Fruit fly (Drosophila melanogaster): ENCODE results near the gene vn.
A peak's percentile ranks its signal among the peaks of the same experiment; 100 is the strongest.

Gene vn

DNA sequence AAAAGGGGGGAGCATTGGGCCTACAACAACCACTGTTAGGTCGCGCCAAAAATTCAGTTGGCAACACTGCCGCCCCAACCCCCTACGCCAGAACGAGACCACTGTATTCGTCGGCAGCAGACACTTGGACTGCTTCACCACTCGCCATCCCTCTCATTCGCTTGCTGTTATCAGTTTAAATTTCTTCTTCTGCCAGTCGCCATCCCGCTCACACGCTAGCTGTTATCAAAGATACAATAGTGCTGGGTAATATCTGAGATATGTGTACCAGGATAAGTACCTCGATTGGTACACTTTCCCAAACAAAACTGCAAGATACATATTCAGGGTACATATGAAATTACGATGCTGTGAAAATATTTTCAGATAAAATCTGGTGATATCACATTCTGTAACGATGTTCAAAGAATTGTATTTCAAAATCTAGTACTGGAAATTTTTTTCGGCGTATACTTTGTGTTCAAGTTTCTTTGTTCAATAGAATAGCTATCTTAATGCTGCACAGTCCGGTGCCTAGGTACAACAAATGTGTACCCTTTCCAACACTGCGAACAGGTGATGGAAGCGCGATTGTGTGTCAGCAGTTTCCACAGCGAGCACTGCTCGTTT lies 74.5 kb downstream of the vn start (continued):
- TF ChIP-seq caup (GFP tag; optimal IDR thresholded peaks at IDR 0.05; ENCODE audit: severe bottlenecking) (peak; percentile 88), CG4820 (GFP tag; optimal IDR thresholded peaks at IDR 0.05) (peak; percentile 73), CG2712 (tag; optimal IDR thresholded peaks at IDR 0.05) (peak; percentile 87), mld (GFP tag; IDR thresholded peaks at IDR 0.05; ENCODE audit: partially characterized antibody) (no peak), lilli (GFP tag; optimal IDR thresholded peaks at IDR 0.05) (peak; percentile 90), lab (GFP tag; optimal IDR thresholded peaks at IDR 0.05) (no peak), TFAM (GFP tag; optimal IDR thresholded peaks at IDR 0.05) (no peak), psq (GFP tag; optimal IDR thresholded peaks at IDR 0.05) (no peak), CG17328 (GFP tag; IDR thresholded peaks at IDR 0.05) (peak; percentile 62), chif (GFP tag; optimal IDR thresholded peaks at IDR 0.05) (peak; percentile 72 to 81), fd96Cb (tag; optimal IDR thresholded peaks at IDR 0.05) (peak; percentile 81), Gsc (GFP tag; IDR thresholded peaks at IDR 0.05) (no peak), Dp (GFP tag; optimal IDR thresholded peaks at IDR 0.05) (peak; percentile 44), vfl (GFP tag; optimal IDR thresholded peaks at IDR 0.05) (peak; percentile 73), Ets97D (GFP tag; optimal IDR thresholded peaks at IDR 0.05) (peak; percentile 74), CG5245 (GFP tag; optimal IDR thresholded peaks at IDR 0.05) (peak; percentile 46), CG2889 (GFP tag; IDR thresholded peaks at IDR 0.05) (peak; percentile 46; the same call in 1 of the 3 replicates), seq (GFP tag; IDR thresholded peaks at IDR 0.05) (no peak), zen2 (GFP tag; IDR thresholded peaks at IDR 0.05; ENCODE audit: partially characterized antibody) (no peak), CG10147 (GFP tag; optimal IDR thresholded peaks at IDR 0.05) (peak; percentile 86), Ravus (GFP tag; IDR thresholded peaks at IDR 0.05) (peak; percentile 20; the same call in 1 of the 2 replicates), odd (GFP tag; optimal IDR thresholded peaks at IDR 0.05) (no peak), CG8388 (GFP tag; optimal IDR thresholded peaks at IDR 0.05) (peak; percentile 72), Lhr (GFP tag; optimal IDR thresholded peaks at IDR 0.05) (peak; percentile 55), crp (GFP tag; optimal IDR thresholded peaks at IDR 0.05) (peak in 1 of 2 experiments; percentile 76), crol (GFP tag; IDR thresholded peaks at IDR 0.05) (peak; percentile 88), HmgZ (tag; optimal IDR thresholded peaks at IDR 0.05) (peak; percentile 92), onecut (GFP tag; IDR thresholded peaks at IDR 0.05) (no peak; the same call in 1 of the 2 replicates), Vsx1 (GFP tag; optimal IDR thresholded peaks at IDR 0.05) (no peak), Hr51 (GFP tag; optimal IDR thresholded peaks at IDR 0.05) (peak; percentile 78 to 87), en (GFP tag; optimal IDR thresholded peaks at IDR 0.05) (peak; percentile 80), Abd-B (GFP tag; optimal IDR thresholded peaks at IDR 0.05) (peak; percentile 35), zfh1 (GFP tag; IDR thresholded peaks at IDR 0.05) (peak; percentile 74), trem (tag; optimal IDR thresholded peaks at IDR 0.05) (peak; percentile 64), CG1792 (GFP tag; optimal IDR thresholded peaks at IDR 0.05) (peak; percentile 77), CG10959 (GFP tag; IDR thresholded peaks at IDR 0.05) (no peak), CG1832 (GFP tag; optimal IDR thresholded peaks at IDR 0.05) (peak; percentile 98), CG31224 (GFP tag; IDR thresholded peaks at IDR 0.05) (peak; percentile 57; the same call in 1 of the 2 replicates), CG12236 (GFP tag; optimal IDR thresholded peaks at IDR 0.05) (peak; percentile 76), ind (GFP tag; optimal IDR thresholded peaks at IDR 0.05) (peak; percentile 87), jigr1 (GFP tag; IDR thresholded peaks at IDR 0.05) (no peak), hb (GFP tag; IDR thresholded peaks at IDR 0.05; ENCODE audit: partially characterized antibody) (no peak), fru (optimal IDR thresholded peaks at IDR 0.05) (no peak), pum (GFP tag; optimal IDR thresholded peaks at IDR 0.05) (peak; percentile 79), CG30020 (tag; optimal IDR thresholded peaks at IDR 0.05) (peak; percentile 73), wdn (GFP tag; IDR thresholded peaks at IDR 0.05) (peak; percentile 60), knrl (GFP tag; IDR thresholded peaks at IDR 0.05; ENCODE audit: partially characterized antibody) (peak; percentile 40; the same call in 1 of the 3 replicates), peb (GFP tag; IDR thresholded peaks at IDR 0.05) (peak; percentile 48; the same call in 1 of the 2 replicates), CG15514 (GFP tag; optimal IDR thresholded peaks at IDR 0.05) (peak; percentile 65)

All from whole organism, embryonic.